Worm (Caenorhabditis elegans) whole organism, young adult: ENCODE measurements around the gene nhr-67.
"Not testable (repeated sequence)": the region's sequence is repeated elsewhere in the genome, so short reads cannot be mapped to it uniquely, and the experiment has no call there.

Source experiments
- B0035.1 ChIP-seq: sonication (generic microtip); optimal IDR thresholded peaks from 2 replicates; lab custom pipeline; 2016; ENCODE audit warnings: missing genetic modification characterization, mild to moderate bottlenecking, missing compliant biosample characterization, missing genotype, missing genetic modification reagents
- F33H1.4 ChIP-seq: fragments of 200-800 bp; sonication (Bioruptor generic); IDR thresholded peaks from 2 replicates; pipeline ENCODE4 v1.3.6; 2022; ENCODE audit warnings: missing genetic modification reagents, missing genetic modification characterization, missing compliant biosample characterization
- Y53F4B.3 ChIP-seq: fragments of 200-800 bp; sonication (Bioruptor generic); IDR thresholded peaks from 2 replicates; pipeline ENCODE4 v1.3.6; 2022; ENCODE audit warnings: missing genetic modification reagents, missing genetic modification characterization, missing compliant biosample characterization
- athp-1 ChIP-seq: sonication (generic microtip); optimal IDR thresholded peaks from 2 replicates; lab custom pipeline; 2017; ENCODE audit warnings: mild to moderate bottlenecking, missing genetic modification characterization, missing compliant biosample characterization
- madf-10 ChIP-seq: sonication (generic microtip); optimal IDR thresholded peaks from 2 replicates; lab custom pipeline; 2016; ENCODE audit warnings: mild to moderate bottlenecking, missing genetic modification characterization, missing compliant biosample characterization
- sdz-38 ChIP-seq: sonication (generic microtip); optimal IDR thresholded peaks from 2 replicates; lab custom pipeline; 2016; ENCODE audit warnings: missing genotype, missing genetic modification characterization, missing compliant biosample characterization
- unc-130 ChIP-seq: sonication (generic microtip); optimal IDR thresholded peaks from 2 replicates; lab custom pipeline; 2016; ENCODE audit warnings: missing genetic modification reagents, missing genetic modification characterization, missing compliant biosample characterization

DNA sequence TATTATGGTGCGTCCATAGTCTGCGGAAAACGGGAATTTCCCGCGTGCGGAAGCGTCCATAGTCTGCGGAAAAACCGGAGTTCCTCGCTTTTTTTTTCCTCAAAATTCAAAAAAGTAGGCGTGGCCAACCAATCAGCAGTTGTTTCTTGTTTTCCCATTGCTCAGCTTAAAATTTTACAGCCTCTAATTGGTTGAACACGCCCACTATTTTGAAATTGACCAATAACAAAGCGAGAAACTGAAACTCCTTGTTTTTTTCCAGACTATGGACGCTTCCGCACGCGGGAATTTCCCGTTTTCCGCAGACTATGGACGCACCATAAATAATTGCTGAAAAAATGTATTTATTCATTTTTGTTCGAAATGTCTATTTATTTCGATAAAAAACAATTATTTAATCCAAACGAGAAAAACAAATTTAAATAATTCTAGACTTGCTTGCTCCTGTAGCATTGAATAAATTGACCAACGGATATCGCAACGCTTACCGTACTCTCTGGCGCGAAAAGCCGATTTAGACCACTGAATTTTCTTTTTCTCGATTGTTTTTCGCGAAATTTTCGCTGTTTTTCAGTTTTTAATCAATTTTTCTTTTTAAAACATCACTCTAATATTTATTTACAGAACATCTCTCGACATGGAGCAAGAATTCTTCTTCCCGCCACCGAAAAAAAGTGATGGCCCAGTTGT, 15.0 kb upstream of the nhr-67 start, which contains the start of gene C08F8.3:
- not testable (repeated sequence) for TF ChIP-seq athp-1 (tag; lab: Kevin White, UChicago); sdz-38 (tag; lab: Kevin White, UChicago); B0035.1 (tag; lab: Kevin White, UChicago); Y53F4B.3 (GFP tag; lab: Robert Waterston, UW); madf-10 (tag; lab: Kevin White, UChicago)
- TF ChIP-seq F33H1.4 (GFP tag; lab: Robert Waterston, UW) (peak; percentile 76), unc-130 (GFP tag; lab: Kevin White, UChicago) (peak; percentile 31)
